Worm (Caenorhabditis elegans): Measurements from ENCODE around the gene dml-1.

dml-1 gene

ce11 chrIV:2892787-2893485 is 6.2 kb downstream of the dml-1 start (continued):
- TF ChIP-seq nhr-27 (tag; optimal IDR thresholded peaks at IDR 0.05) (no peak), F57C9.4 (tag; optimal IDR thresholded peaks at IDR 0.05) (no peak), rpc-1 (optimal IDR thresholded peaks at IDR 0.05) (no peak), rpc-1 (tag; optimal IDR thresholded peaks at IDR 0.05) (no peak), madf-8 (GFP tag; conservative IDR thresholded peaks at IDR 0.05) (no peak), ZK185.1 (tag; optimal IDR thresholded peaks at IDR 0.05; ENCODE audit: poor library complexity, severe bottlenecking) (no peak), Y53G8AR.9 (GFP tag; conservative IDR thresholded peaks at IDR 0.05) (no peak), lin-35 (GFP tag; optimal IDR thresholded peaks at IDR 0.05) (no peak), lsy-27 (tag; optimal IDR thresholded peaks at IDR 0.05; ENCODE audit: borderline replicate concordance, insufficient read depth) (no peak), nfya-1 (tag; optimal IDR thresholded peaks at IDR 0.05; ENCODE audit: borderline replicate concordance, insufficient read depth) (no peak), bed-2 (GFP tag; IDR thresholded peaks at IDR 0.05) (no peak), ztf-22 (GFP tag; optimal IDR thresholded peaks at IDR 0.05) (no peak), F49E8.2 (tag; optimal IDR thresholded peaks at IDR 0.05; ENCODE audit: insufficient read depth) (peak; percentile 28), lsl-1 (GFP tag; optimal IDR thresholded peaks at IDR 0.05) (peak; percentile 77), B0019.2 (GFP tag; conservative IDR thresholded peaks at IDR 0.05) (no peak), attf-6 (GFP tag; IDR thresholded peaks at IDR 0.05) (no peak), let-526 (GFP tag; IDR thresholded peaks at IDR 0.05) (no peak), rec-8 (tag; optimal IDR thresholded peaks at IDR 0.05) (no peak), ztf-6 (GFP tag; IDR thresholded peaks at IDR 0.05) (no peak), xnd-1 (tag; optimal IDR thresholded peaks at IDR 0.05) (peak; percentile 40), C06A6.2 (GFP tag; conservative IDR thresholded peaks at IDR 0.05) (no peak), ceh-27 (GFP tag; optimal IDR thresholded peaks at IDR 0.05) (no peak), attf-5 (GFP tag; optimal IDR thresholded peaks at IDR 0.05) (no peak), hlh-12 (tag; optimal IDR thresholded peaks at IDR 0.05) (no peak), zfh-2 (GFP tag; conservative IDR thresholded peaks at IDR 0.05) (no peak), lin-40 (tag; optimal IDR thresholded peaks at IDR 0.05) (no peak), Y53F4B.3 (GFP tag; IDR thresholded peaks at IDR 0.05) (no peak), egl-44 (GFP tag; IDR thresholded peaks at IDR 0.05) (no peak), chd-7 (tag; optimal IDR thresholded peaks at IDR 0.05) (no peak), F52B5.7 (tag; optimal IDR thresholded peaks at IDR 0.05) (no peak), egrh-3 (GFP tag; IDR thresholded peaks at IDR 0.05) (no peak), nhr-80 (tag; optimal IDR thresholded peaks at IDR 0.05) (no peak), zim-3 (tag; optimal IDR thresholded peaks at IDR 0.05) (no peak), ceh-91 (GFP tag; IDR thresholded peaks at IDR 0.05) (no peak), Y67H2A.10 (GFP tag; conservative IDR thresholded peaks at IDR 0.05) (no peak), T07F8.4 (tag; optimal IDR thresholded peaks at IDR 0.05) (no peak), T26A5.8 (tag; optimal IDR thresholded peaks at IDR 0.05) (no peak), ceh-79 (tag; optimal IDR thresholded peaks at IDR 0.05) (no peak), ztf-28 (GFP tag; IDR thresholded peaks at IDR 0.05) (0 out of 2 replicates have a peak, but pooled peaks have one; percentile 33), B0261.1 (tag; optimal IDR thresholded peaks at IDR 0.05) (no peak), K11D2.4 (GFP tag; IDR thresholded peaks at IDR 0.05) (no peak), ets-4 (GFP tag; optimal IDR thresholded peaks at IDR 0.05) (no peak), ceh-58 (GFP tag; IDR thresholded peaks at IDR 0.05) (no peak), hsf-1 (GFP tag; IDR thresholded peaks at IDR 0.05) (no peak), rcor-1 (GFP tag; IDR thresholded peaks at IDR 0.05) (no peak), B0035.1 (tag; optimal IDR thresholded peaks at IDR 0.05) (no peak), madf-3 (GFP tag; IDR thresholded peaks at IDR 0.05) (no peak), lir-1 (GFP tag; conservative IDR thresholded peaks at IDR 0.05) (no peak)
